Fruit fly (Drosophila melanogaster) whole organism, pupa: ENCODE results near the gene Appl.

Source experiments
- CG13204 ChIP-seq: fragments of 200-800 bp; sonication (Bioruptor generic); optimal IDR thresholded peaks from 2 replicates; lab custom pipeline; 2018; ENCODE audit warnings: missing biosample characterization, mild to moderate bottlenecking, missing genetic modification characterization, moderate library complexity
- CG14655 ChIP-seq: fragments of 200-800 bp; sonication (Bioruptor generic); optimal IDR thresholded peaks from 3 replicates; lab custom pipeline; 2017; ENCODE audit warnings: mild to moderate bottlenecking, missing biosample characterization, missing genetic modification reagents, missing genetic modification characterization
- CG17806 ChIP-seq: fragments of 200-800 bp; sonication (Bioruptor generic); optimal IDR thresholded peaks from 2 replicates; lab custom pipeline; 2018; ENCODE audit warnings: missing biosample characterization, mild to moderate bottlenecking, missing genetic modification characterization, moderate library complexity
- CG34367 ChIP-seq: fragments of 200-800 bp; sonication (Bioruptor generic); optimal IDR thresholded peaks from 2 replicates; lab custom pipeline; 2018; ENCODE audit warnings: missing biosample characterization, mild to moderate bottlenecking, missing genetic modification characterization
- EcR ChIP-seq: fragments of 200-800 bp; sonication (Bioruptor generic); optimal IDR thresholded peaks from 3 replicates; lab custom pipeline; 2019; ENCODE audit warnings: missing biosample characterization, missing genetic modification characterization, mild to moderate bottlenecking, moderate library complexity, missing genetic modification reagents
- Pif1A ChIP-seq: fragments of 200-800 bp; sonication (Bioruptor generic); optimal IDR thresholded peaks from 3 replicates; lab custom pipeline; 2016; ENCODE audit warnings: missing biosample characterization, missing genetic modification characterization
- Snoo ChIP-seq: fragments of 200-800 bp; sonication (Bioruptor generic); optimal IDR thresholded peaks from 3 replicates; lab custom pipeline; 2017; ENCODE audit warnings: missing biosample characterization, mild to moderate bottlenecking, missing genetic modification characterization, inconsistent platforms
- gl ChIP-seq: fragments of 200-800 bp; sonication (Bioruptor generic); optimal IDR thresholded peaks from 2 replicates; lab custom pipeline; 2018; ENCODE audit warnings: missing biosample characterization, mild to moderate bottlenecking, missing genetic modification characterization
- rn ChIP-seq: fragments of 200-800 bp; sonication (Bioruptor generic); IDR thresholded peaks from 2 replicates; pipeline ENCODE4 v1.3.6; 2022; ENCODE audit warnings: missing biosample characterization, missing genetic modification characterization

DNA sequence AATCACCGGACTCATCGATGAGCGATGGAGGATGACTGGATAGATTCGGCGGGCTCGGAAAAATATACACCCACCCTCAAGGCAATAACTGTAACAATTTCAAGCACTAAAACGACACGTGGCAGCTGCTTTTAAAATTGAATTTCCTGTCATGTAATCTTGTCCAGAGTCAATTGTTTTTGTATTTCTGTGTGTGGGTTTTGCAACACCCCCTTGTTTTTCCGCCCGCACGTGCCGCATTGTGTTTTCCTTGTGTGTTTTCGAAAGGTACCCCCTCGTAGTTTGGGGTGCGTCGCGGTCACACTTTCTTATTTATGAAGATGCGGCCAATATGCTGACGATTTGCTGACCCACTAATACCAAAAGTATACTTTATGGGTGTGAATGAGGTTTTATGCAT lies 71.7 kb downstream of the Appl start:
- TF ChIP-seq EcR (no peak), CG13204 (no peak), gl (no peak), Snoo (tag; lab: Kevin White, UChicago) (no peak), CG34367 (tag; lab: Kevin White, UChicago) (no peak), CG14655 (GFP tag; lab: Kevin White, UChicago) (no peak), Pif1A (GFP tag; lab: Kevin White, UChicago) (no peak), rn (GFP tag; lab: Robert Waterston, UW) (no peak), CG17806 (no peak)
